Worm (Caenorhabditis elegans) whole organism, young adult: ENCODE measurements around the gene W02B3.4.

Experiments
- D2030.7 ChIP-seq: fragments of 200-800 bp; sonication (Bioruptor generic); IDR thresholded peaks from 2 replicates; pipeline ENCODE4 v1.3.6; 2022; ENCODE audit warnings: missing genetic modification reagents, missing genetic modification characterization, missing compliant biosample characterization
- F39B2.1 ChIP-seq: fragments of 200-800 bp; sonication (Bioruptor generic); IDR thresholded peaks from 2 replicates; pipeline ENCODE4 v1.3.6; 2022; ENCODE audit warnings: missing genetic modification reagents, missing genetic modification characterization, missing compliant biosample characterization
- K11D2.4 ChIP-seq: fragments of 200-800 bp; sonication (Bioruptor generic); IDR thresholded peaks from 2 replicates; pipeline ENCODE4 v1.3.6; 2022; ENCODE audit warnings: missing genetic modification reagents, missing genetic modification characterization, missing compliant biosample characterization
- Y95B8A.8 ChIP-seq: fragments of 200-800 bp; sonication (Bioruptor generic); IDR thresholded peaks from 2 replicates; pipeline ENCODE4 v1.3.6; 2022; ENCODE audit warnings: missing genetic modification reagents, missing genetic modification characterization, missing compliant biosample characterization
- ama-1 ChIP-seq, 3 experiments: fragments of 150-350 bp in 1 of 3; sonication (generic microtip) in 2 of 3; optimal IDR thresholded peaks; 2 replicates each; lab custom pipeline; 2014 to 2018; ENCODE audit warnings: missing biosample characterization in 2 of 3, missing genetic modification characterization in 2 of 3, missing genetic modification reagents in 2 of 3
- bed-2 ChIP-seq: fragments of 200-800 bp; sonication (Bioruptor generic); IDR thresholded peaks from 2 replicates; pipeline ENCODE4 v1.3.6; 2022; ENCODE audit warnings: missing genetic modification reagents, missing genetic modification characterization, missing compliant biosample characterization
- dpff-1 ChIP-seq: sonication (generic microtip); optimal IDR thresholded peaks from 2 replicates; lab custom pipeline; 2017; ENCODE audit warnings: mild to moderate bottlenecking, missing genetic modification characterization, missing compliant biosample characterization
- egl-18 ChIP-seq: fragments of 200-800 bp; sonication (Bioruptor generic); IDR thresholded peaks from 2 replicates; pipeline ENCODE4 v1.3.6; 2022; ENCODE audit warnings: missing genetic modification reagents, missing genetic modification characterization, missing compliant biosample characterization
- ets-4 ChIP-seq: fragments of 200-800 bp; sonication (Bioruptor generic); optimal IDR thresholded peaks from 2 replicates; lab custom pipeline; 2018; ENCODE audit warnings: mild to moderate bottlenecking, missing genetic modification characterization, missing compliant biosample characterization
- hsf-1 ChIP-seq: fragments of 200-800 bp; sonication (Bioruptor generic); IDR thresholded peaks from 2 replicates; pipeline ENCODE4 v1.3.6; 2022; ENCODE audit warnings: missing genetic modification reagents, missing genetic modification characterization, missing compliant biosample characterization
- lin-40 ChIP-seq: sonication (generic microtip); optimal IDR thresholded peaks from 2 replicates; lab custom pipeline; 2016; ENCODE audit warnings: missing genetic modification characterization, mild to moderate bottlenecking, missing compliant biosample characterization, missing genotype, missing genetic modification reagents
- lin-54 ChIP-seq: fragments of 200-800 bp; sonication (Bioruptor generic); optimal IDR thresholded peaks from 2 replicates; lab custom pipeline; 2018; ENCODE audit warnings: mild to moderate bottlenecking, missing genetic modification characterization, missing compliant biosample characterization
- mes-4 ChIP-seq: sonication (generic microtip); optimal IDR thresholded peaks from 2 replicates; lab custom pipeline; 2016; ENCODE audit warnings: missing genotype, missing genetic modification characterization, missing compliant biosample characterization
- somi-1 ChIP-seq: fragments of 200-800 bp; sonication (Bioruptor generic); optimal IDR thresholded peaks from 2 replicates; lab custom pipeline; 2018; ENCODE audit warnings: mild to moderate bottlenecking, missing genetic modification characterization, missing compliant biosample characterization

- TF ChIP-seq lin-54 (GFP tag; lab: Kevin White, UChicago) (no peak), lin-40 (tag; lab: Kevin White, UChicago) (no peak), mes-4 (tag; lab: Kevin White, UChicago) (no peak), F39B2.1 (GFP tag; lab: Robert Waterston, UW) (no peak), K11D2.4 (no peak), Y95B8A.8 (GFP tag; lab: Robert Waterston, UW) (no peak), somi-1 (GFP tag; lab: Kevin White, UChicago) (no peak), hsf-1 (GFP tag; lab: Robert Waterston, UW) (no peak), ets-4 (GFP tag; lab: Kevin White, UChicago) (no peak), D2030.7 (no peak), bed-2 (GFP tag; lab: Robert Waterston, UW) (no peak), ama-1 (optimal IDR thresholded peaks at IDR 0.05; lab: Kevin White, UChicago) (no peak), ama-1 (GFP tag; optimal IDR thresholded peaks at IDR 0.05; lab: Kevin White, UChicago) (no peak), egl-18 (no peak), dpff-1 (tag; lab: Kevin White, UChicago) (no peak)
Measured at ce11 chrIII:647248-647647, 36.0 kb downstream of the W02B3.4 start.
